Worm (Caenorhabditis elegans) whole organism, L3 larva: Measurements from ENCODE around the gene D2096.13.

ENCODE experiments used
- ZK546.5 ChIP-seq: sonication (generic microtip); optimal IDR thresholded peaks from 2 replicates; lab custom pipeline; 2017; ENCODE audit warnings: missing biosample characterization, missing genetic modification characterization
- ceh-28 ChIP-seq: fragments of 150-350 bp; optimal IDR thresholded peaks from 2 replicates; lab custom pipeline; 2014; ENCODE audit warnings: missing biosample characterization, missing genetic modification reagents, missing genetic modification characterization
- ceh-82 ChIP-seq: fragments of 150-350 bp; optimal IDR thresholded peaks from 2 replicates; lab custom pipeline; 2014; ENCODE audit warnings: missing biosample characterization, missing genetic modification characterization
- daf-12 ChIP-seq: fragments of 150-350 bp; optimal IDR thresholded peaks from 2 replicates; lab custom pipeline; 2014; ENCODE audit warnings: missing biosample characterization, missing genetic modification reagents, missing genetic modification characterization
- egl-27 ChIP-seq: sonication (generic microtip); optimal IDR thresholded peaks from 4 replicates; lab custom pipeline; 2017; ENCODE audit warnings: missing biosample characterization, missing genetic modification reagents, missing genetic modification characterization
- egl-5 ChIP-seq: fragments of 150-350 bp; optimal IDR thresholded peaks from 2 replicates; lab custom pipeline; 2017; ENCODE audit warnings: missing biosample characterization, missing genetic modification reagents, missing genetic modification characterization, inconsistent platforms
- elt-1 ChIP-seq: fragments of 150-350 bp; optimal IDR thresholded peaks from 2 replicates; lab custom pipeline; 2014; ENCODE audit warnings: missing biosample characterization, missing genetic modification characterization
- elt-2 ChIP-seq: sonication (generic microtip); optimal IDR thresholded peaks from 2 replicates; lab custom pipeline; 2016; ENCODE audit warnings: missing genetic modification reagents, mild to moderate bottlenecking, missing genetic modification characterization, missing compliant biosample characterization
- fkh-10 ChIP-seq: sonication (generic microtip); optimal IDR thresholded peaks from 2 replicates; lab custom pipeline; 2017; ENCODE audit warnings: missing biosample characterization, missing genetic modification reagents, missing genetic modification characterization
- hmg-11 ChIP-seq: sonication (generic microtip); optimal IDR thresholded peaks from 2 replicates; lab custom pipeline; 2016; ENCODE audit warnings: missing genetic modification characterization, missing compliant biosample characterization
- lin-39 ChIP-seq: fragments of 150-350 bp; optimal IDR thresholded peaks from 2 replicates; lab custom pipeline; 2018; ENCODE audit warnings: missing biosample characterization, missing genetic modification reagents, missing genetic modification characterization
- nfya-1 ChIP-seq: sonication (generic microtip); optimal IDR thresholded peaks from 2 replicates; lab custom pipeline; 2017; ENCODE audit warnings: missing genetic modification characterization, mild to moderate bottlenecking, missing compliant biosample characterization, antibody characterized with exemption, moderate library complexity; ENCODE audit not compliant: insufficient read depth
- nhr-12 ChIP-seq: fragments of 150-350 bp; optimal IDR thresholded peaks from 2 replicates; lab custom pipeline; 2014; ENCODE audit warnings: missing biosample characterization, missing genetic modification characterization
- nhr-23 ChIP-seq: fragments of 150-350 bp; optimal IDR thresholded peaks from 2 replicates; lab custom pipeline; 2014; ENCODE audit warnings: missing biosample characterization, missing genetic modification reagents, missing genetic modification characterization
- nhr-25 ChIP-seq: sonication (generic microtip); optimal IDR thresholded peaks from 2 replicates; lab custom pipeline; 2017; ENCODE audit warnings: missing biosample characterization, missing genetic modification characterization
- nhr-28 ChIP-seq: fragments of 150-350 bp; optimal IDR thresholded peaks from 2 replicates; lab custom pipeline; 2014; ENCODE audit warnings: missing biosample characterization, missing genetic modification characterization
- nhr-67 ChIP-seq: fragments of 150-350 bp; optimal IDR thresholded peaks from 2 replicates; lab custom pipeline; 2014; ENCODE audit warnings: missing biosample characterization, missing genetic modification characterization
- pha-4 ChIP-seq: fragments of 150-350 bp; optimal IDR thresholded peaks from 2 replicates; lab custom pipeline; 2014; ENCODE audit warnings: missing biosample characterization, missing genetic modification reagents, missing genetic modification characterization
- sea-2 ChIP-seq: fragments of 150-350 bp; sonication (generic microtip); optimal IDR thresholded peaks from 4 replicates; lab custom pipeline; 2014; ENCODE audit warnings: missing biosample characterization, missing genetic modification reagents, missing genetic modification characterization
- unc-62 ChIP-seq: fragments of 150-350 bp; sonication (generic microtip); optimal IDR thresholded peaks from 4 replicates; lab custom pipeline; 2014; ENCODE audit warnings: missing biosample characterization, missing genetic modification reagents, missing genetic modification characterization

The D2096.13 gene

ce11 chrIV:8332526-8332925 lies 25.9 kb downstream of the D2096.13 start, which contains the start of gene lys-10:
TSS of gene lys-10 (plus strand) at chrIV:8332826.
- TF ChIP-seq fkh-10 (GFP tag; lab: Kevin White, UChicago) (no peak), ceh-28 (tag; lab: Kevin White, UChicago) (no peak)

ce11 chrIV:8328913-8329312 lies 29.5 kb downstream of the D2096.13 start, which contains the start of gene F35H10.2:
TSS of gene F35H10.2 (plus strand) at chrIV:8329213.
- TF ChIP-seq ceh-28 (tag; lab: Kevin White, UChicago) (no peak), nhr-67 (tag; lab: Kevin White, UChicago) (no peak)

DNA sequence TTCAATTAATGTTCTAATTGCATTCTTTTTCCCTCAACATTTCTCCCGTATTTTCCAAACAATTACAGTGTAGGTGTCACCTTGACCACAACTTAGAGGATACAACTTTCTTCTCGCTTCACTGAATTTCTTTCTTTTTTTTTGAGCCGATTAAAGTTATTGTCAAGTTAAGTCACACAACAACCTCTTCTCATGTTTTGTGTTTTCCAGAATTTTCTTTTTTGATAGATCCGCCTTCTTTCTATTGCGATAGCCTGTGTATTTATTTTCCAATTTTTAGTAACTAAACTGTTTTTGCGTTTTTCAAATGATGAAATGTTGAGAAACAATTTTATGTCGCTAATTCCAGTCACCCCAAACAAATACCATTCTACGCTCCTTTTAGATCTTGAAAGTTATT lies 32.7 kb downstream of the D2096.13 start, which contains the start of gene F35H10.3:
TSS of gene F35H10.3 (plus strand) at position 301 of the 400 bp plus-strand sequence.
- no peak for TF ChIP-seq nfya-1 (tag; lab: Kevin White, UChicago)
- TF ChIP-seq elt-2 (tag; lab: Kevin White, UChicago) = no peak
- no peak for TF ChIP-seq egl-5 (tag; lab: Kevin White, UChicago)

- TF ChIP-seq nhr-25 (tag; lab: Kevin White, UChicago) (peak; percentile 27), nhr-67 (tag; lab: Kevin White, UChicago) (no peak)
- TF ChIP-seq, all 47 proteins: peak for 1
These were observed 39.6 kb downstream of the D2096.13 start for ce11 chrIV:8318799-8319198.

DNA sequence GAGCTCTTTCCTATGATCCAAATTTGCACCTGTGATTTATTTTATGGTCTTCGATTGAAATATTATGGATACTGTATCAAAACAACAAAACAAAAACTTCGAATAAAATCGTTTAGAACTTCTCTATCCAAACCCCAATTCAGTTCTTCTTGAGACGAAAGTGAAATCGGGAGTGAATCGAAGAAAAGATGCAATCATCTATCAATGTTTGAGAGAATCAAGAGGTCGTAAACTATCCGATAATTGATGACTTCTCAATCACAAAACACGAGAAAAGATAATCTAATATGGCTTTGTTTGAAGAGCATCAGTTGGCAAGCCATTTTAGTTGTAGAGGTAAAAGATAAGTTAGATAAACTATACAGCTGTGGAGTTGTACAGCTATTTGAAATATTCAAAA lies 40.6 kb downstream of the D2096.13 start:
- TF ChIP-seq nhr-23 (tag; lab: Kevin White, UChicago) (peak; percentile 34), nhr-12 (no peak)

ce11 chrIV:8312846-8313245 lies 45.5 kb downstream of the D2096.13 start, which contains the start of gene F35H10.10:
TSS of gene F35H10.10 (minus strand) at chrIV:8312946.
- TF ChIP-seq elt-1 (tag; lab: Kevin White, UChicago) = no peak
- peak; percentile 21 for TF ChIP-seq nhr-23 (tag; lab: Kevin White, UChicago)
- TF ChIP-seq, all 47 proteins: peak for 1

ce11 chrIV:8312105-8312504 lies 46.3 kb downstream of the D2096.13 start:
- TF ChIP-seq nhr-25 (tag; lab: Kevin White, UChicago) (no peak), nhr-23 (tag; lab: Kevin White, UChicago) (no peak), egl-27 (tag; lab: Kevin White, UChicago) (no peak), nfya-1 (tag; lab: Kevin White, UChicago) (no peak), nhr-28 (no peak), egl-5 (tag; lab: Kevin White, UChicago) (no peak), daf-12 (tag; lab: Kevin White, UChicago) (no peak), unc-62 (GFP tag; lab: Kevin White, UChicago) (no peak), lin-39 (tag; lab: Kevin White, UChicago) (no peak), pha-4 (tag; lab: Kevin White, UChicago) (no peak), hmg-11 (tag; lab: Kevin White, UChicago) (no peak), nhr-67 (tag; lab: Kevin White, UChicago) (no peak), sea-2 (GFP tag; lab: Kevin White, UChicago) (no peak), ZK546.5 (tag; lab: Kevin White, UChicago) (no peak), ceh-82 (tag; lab: Kevin White, UChicago) (no peak), elt-1 (tag; lab: Kevin White, UChicago) (no peak)
- TF ChIP-seq, all 47 proteins: peak for 0
